Fruit fly (Drosophila melanogaster) whole organism, embryonic: ENCODE measurements around the gene CG32036.

Source experiments
- B-H1 ChIP-seq: fragments of 200-800 bp; sonication (Bioruptor generic); IDR thresholded peaks from 3 replicates; pipeline ENCODE4 v1.3.6; 2022; ENCODE audit warnings: missing biosample characterization, missing genetic modification characterization
- Bdp1 ChIP-seq: fragments of 200-800 bp; sonication (Bioruptor generic); optimal IDR thresholded peaks from 3 replicates; lab custom pipeline; 2016; ENCODE audit warnings: missing biosample characterization, missing genetic modification characterization
- CG10267 ChIP-seq: fragments of 200-800 bp; sonication (Bioruptor generic); optimal IDR thresholded peaks from 2 replicates; lab custom pipeline; 2018; ENCODE audit warnings: missing biosample characterization, mild to moderate bottlenecking, missing genetic modification characterization, moderate library complexity
- CG10959 ChIP-seq: fragments of 200-800 bp; sonication (Bioruptor generic); IDR thresholded peaks from 2 replicates; pipeline ENCODE4 v1.3.6; 2022; ENCODE audit warnings: missing biosample characterization, missing genetic modification characterization
- CG11723 ChIP-seq: fragments of 200-800 bp; sonication (Bioruptor generic); optimal IDR thresholded peaks from 2 replicates; lab custom pipeline; 2017; ENCODE audit warnings: missing biosample characterization, mild to moderate bottlenecking, missing genetic modification characterization
- CG12219 ChIP-seq: fragments of 200-800 bp; sonication (Bioruptor generic); optimal IDR thresholded peaks from 3 replicates; lab custom pipeline; 2018; ENCODE audit warnings: missing biosample characterization, mild to moderate bottlenecking, missing genetic modification characterization
- CG12391 ChIP-seq: fragments of 200-800 bp; sonication (Bioruptor generic); optimal IDR thresholded peaks from 3 replicates; lab custom pipeline; 2018; ENCODE audit warnings: missing biosample characterization, mild to moderate bottlenecking, missing genetic modification characterization, moderate library complexity
- CG12769 ChIP-seq: fragments of 200-800 bp; sonication (Bioruptor generic); optimal IDR thresholded peaks from 2 replicates; lab custom pipeline; 2019; ENCODE audit warnings: missing biosample characterization, mild to moderate bottlenecking, missing genetic modification characterization, moderate library complexity
- CG13296 ChIP-seq: fragments of 200-800 bp; sonication (Bioruptor generic); optimal IDR thresholded peaks from 3 replicates; lab custom pipeline; 2018; ENCODE audit warnings: missing biosample characterization, mild to moderate bottlenecking, missing genetic modification characterization
- CG14014 ChIP-seq: fragments of 200-800 bp; sonication (Bioruptor generic); IDR thresholded peaks from 2 replicates; pipeline ENCODE4 v1.3.6; 2022; ENCODE audit warnings: missing biosample characterization, missing genetic modification characterization
- CG14710 ChIP-seq: fragments of 200-800 bp; sonication (Bioruptor generic); optimal IDR thresholded peaks from 3 replicates; lab custom pipeline; 2019; ENCODE audit warnings: missing biosample characterization, mild to moderate bottlenecking, missing genetic modification characterization, moderate library complexity
- CG1603 ChIP-seq: fragments of 200-800 bp; sonication (Bioruptor generic); optimal IDR thresholded peaks from 2 replicates; lab custom pipeline; 2019; ENCODE audit warnings: missing biosample characterization, mild to moderate bottlenecking, missing genetic modification characterization, moderate library complexity
- CG17186 ChIP-seq: fragments of 200-800 bp; sonication (Bioruptor generic); optimal IDR thresholded peaks from 3 replicates; lab custom pipeline; 2017; ENCODE audit warnings: missing biosample characterization, missing genetic modification reagents, missing genetic modification characterization
- CG17328 ChIP-seq: fragments of 200-800 bp; sonication (Bioruptor generic); IDR thresholded peaks from 2 replicates; pipeline ENCODE4 v1.3.6; 2022; ENCODE audit warnings: missing biosample characterization, missing genetic modification characterization
- CG17359 ChIP-seq: fragments of 200-800 bp; sonication (Bioruptor generic); optimal IDR thresholded peaks from 3 replicates; lab custom pipeline; 2018; ENCODE audit warnings: missing biosample characterization, mild to moderate bottlenecking, missing genetic modification characterization, moderate library complexity
- CG17385 ChIP-seq: fragments of 200-800 bp; sonication (Bioruptor generic); optimal IDR thresholded peaks from 3 replicates; lab custom pipeline; 2018; ENCODE audit warnings: missing biosample characterization, mild to moderate bottlenecking, missing genetic modification characterization
- CG1832 ChIP-seq: fragments of 200-800 bp; sonication (Bioruptor generic); optimal IDR thresholded peaks from 2 replicates; lab custom pipeline; 2017; ENCODE audit warnings: missing biosample characterization, mild to moderate bottlenecking, missing genetic modification characterization, inconsistent platforms
- CG3281 ChIP-seq: fragments of 200-800 bp; sonication (Bioruptor generic); optimal IDR thresholded peaks from 3 replicates; lab custom pipeline; 2017; ENCODE audit warnings: missing biosample characterization, mild to moderate bottlenecking, missing genetic modification characterization
- CG6683 ChIP-seq: fragments of 200-800 bp; sonication (Bioruptor generic); optimal IDR thresholded peaks from 2 replicates; lab custom pipeline; 2017; ENCODE audit warnings: missing biosample characterization, mild to moderate bottlenecking, missing genetic modification characterization, missing genetic modification reagents
- CG6813 ChIP-seq: fragments of 200-800 bp; sonication (Bioruptor generic); optimal IDR thresholded peaks from 2 replicates; lab custom pipeline; 2017; ENCODE audit warnings: missing biosample characterization, missing genetic modification characterization, mild to moderate bottlenecking, moderate library complexity, missing genetic modification reagents
- CG7786 ChIP-seq: fragments of 200-800 bp; sonication (Bioruptor generic); optimal IDR thresholded peaks from 2 replicates; lab custom pipeline; 2016; ENCODE audit warnings: missing biosample characterization, missing genetic modification characterization
- CG9932 ChIP-seq: fragments of 200-800 bp; sonication (Bioruptor generic); IDR thresholded peaks from 2 replicates; pipeline ENCODE4 v1.3.6; 2022; ENCODE audit warnings: missing biosample characterization, missing genetic modification characterization
- Gug ChIP-seq: fragments of 200-800 bp; sonication (Bioruptor generic); IDR thresholded peaks from 4 replicates; pipeline ENCODE4 v1.3.6; 2022; ENCODE audit warnings: missing biosample characterization, missing genetic modification characterization
- H2.0 ChIP-seq: fragments of 200-800 bp; sonication (Bioruptor generic); IDR thresholded peaks from 2 replicates; pipeline ENCODE4 v1.3.6; 2022; ENCODE audit warnings: missing biosample characterization, missing genetic modification characterization
- HLH54F ChIP-seq: fragments of 200-800 bp; sonication (Bioruptor generic); optimal IDR thresholded peaks from 3 replicates; lab custom pipeline; 2016; ENCODE audit warnings: missing biosample characterization, missing genetic modification characterization
- Hand ChIP-seq: fragments of 200-800 bp; sonication (Bioruptor generic); optimal IDR thresholded peaks from 2 replicates; lab custom pipeline; 2017; ENCODE audit warnings: mild to moderate bottlenecking, missing biosample characterization, missing genetic modification reagents, missing genetic modification characterization
- Hr51 ChIP-seq, 2 experiments: fragments of 200-800 bp; sonication (Bioruptor generic); optimal IDR thresholded peaks; 2 replicates in 1 of 2; 3 replicates in 1 of 2; lab custom pipeline; 2016 to 2018; ENCODE audit warnings: missing biosample characterization in 2 of 2, missing genetic modification characterization in 2 of 2, mild to moderate bottlenecking in 1 of 2, moderate library complexity in 1 of 2
- NC2α ChIP-seq: fragments of 200-800 bp; sonication (Bioruptor generic); optimal IDR thresholded peaks from 2 replicates; lab custom pipeline; 2016; ENCODE audit warnings: missing biosample characterization, missing genetic modification characterization
- Nf-YA ChIP-seq: fragments of 200-800 bp; sonication (Bioruptor generic); IDR thresholded peaks from 2 replicates; pipeline ENCODE4 v1.3.6; 2022; ENCODE audit warnings: missing biosample characterization, missing genetic modification characterization
- Opbp ChIP-seq: fragments of 200-800 bp; sonication (Bioruptor generic); IDR thresholded peaks from 3 replicates; pipeline ENCODE4 v1.3.6; 2022; ENCODE audit warnings: missing biosample characterization, missing genetic modification characterization; ENCODE audit not compliant: partially characterized antibody
- cas ChIP-seq: fragments of 200-800 bp; sonication (Bioruptor generic); IDR thresholded peaks from 2 replicates; pipeline ENCODE4 v1.3.6; 2022; ENCODE audit warnings: missing biosample characterization, missing genetic modification characterization
- cato ChIP-seq: fragments of 200-800 bp; sonication (Bioruptor generic); optimal IDR thresholded peaks from 2 replicates; lab custom pipeline; 2016; ENCODE audit warnings: missing biosample characterization, missing genetic modification characterization, borderline replicate concordance
- chinmo ChIP-seq: fragments of 200-800 bp; sonication (Bioruptor generic); IDR thresholded peaks from 4 replicates; pipeline ENCODE4 v1.3.6; 2022; ENCODE audit warnings: missing biosample characterization, missing genetic modification characterization; ENCODE audit not compliant: partially characterized antibody
- croc ChIP-seq: fragments of 200-800 bp; sonication (Bioruptor generic); conservative IDR thresholded peaks from 3 replicates; pipeline ENCODE4 v1.3.6; 2022; ENCODE audit warnings: missing biosample characterization, missing genetic modification characterization
- dm ChIP-seq: fragments of 200-800 bp; sonication (Bioruptor generic); optimal IDR thresholded peaks from 3 replicates; lab custom pipeline; 2016; ENCODE audit warnings: missing biosample characterization, missing genetic modification characterization
- dysf ChIP-seq: fragments of 200-800 bp; sonication (Bioruptor generic); IDR thresholded peaks from 3 replicates; pipeline ENCODE4 v1.3.6; 2022; ENCODE audit warnings: missing biosample characterization, missing genetic modification characterization
- fd96Cb ChIP-seq: fragments of 200-800 bp; sonication (Bioruptor generic); optimal IDR thresholded peaks from 2 replicates; lab custom pipeline; 2018; ENCODE audit warnings: missing biosample characterization, mild to moderate bottlenecking, missing genetic modification characterization, moderate library complexity
- gsb-n ChIP-seq: fragments of 200-800 bp; sonication (Bioruptor generic); optimal IDR thresholded peaks from 3 replicates; lab custom pipeline; 2018; ENCODE audit warnings: missing biosample characterization, mild to moderate bottlenecking, missing genetic modification characterization
- hb ChIP-seq: fragments of 200-800 bp; sonication (Bioruptor generic); IDR thresholded peaks from 3 replicates; pipeline ENCODE4 v1.3.6; 2022; ENCODE audit warnings: missing biosample characterization, missing genetic modification characterization; ENCODE audit not compliant: partially characterized antibody
- kah ChIP-seq: fragments of 200-800 bp; sonication (Bioruptor generic); optimal IDR thresholded peaks from 2 replicates; lab custom pipeline; 2018; ENCODE audit warnings: missing biosample characterization, mild to moderate bottlenecking, missing genetic modification characterization
- maf-S ChIP-seq: fragments of 200-800 bp; sonication (Bioruptor generic); optimal IDR thresholded peaks from 2 replicates; lab custom pipeline; 2016; ENCODE audit warnings: missing biosample characterization, missing genetic modification characterization
- nom ChIP-seq: fragments of 200-800 bp; sonication (Bioruptor generic); optimal IDR thresholded peaks from 2 replicates; lab custom pipeline; 2017; ENCODE audit warnings: missing biosample characterization, missing genetic modification characterization, mild to moderate bottlenecking, moderate library complexity, missing genetic modification reagents
- phol ChIP-seq: fragments of 200-800 bp; sonication (Bioruptor generic); optimal IDR thresholded peaks from 3 replicates; lab custom pipeline; 2018; ENCODE audit warnings: missing biosample characterization, mild to moderate bottlenecking, missing genetic modification characterization, moderate library complexity
- sd ChIP-seq: fragments of 200-800 bp; sonication (Bioruptor generic); optimal IDR thresholded peaks from 3 replicates; lab custom pipeline; 2018; ENCODE audit warnings: missing biosample characterization, mild to moderate bottlenecking, missing genetic modification characterization, moderate library complexity
- sim ChIP-seq: fragments of 200-800 bp; sonication (Bioruptor generic); IDR thresholded peaks from 2 replicates; pipeline ENCODE4 v1.3.6; 2022; ENCODE audit warnings: missing biosample characterization, missing genetic modification characterization
- ssp ChIP-seq: fragments of 200-800 bp; sonication (Bioruptor generic); IDR thresholded peaks from 2 replicates; pipeline ENCODE4 v1.3.6; 2022; ENCODE audit warnings: missing biosample characterization, missing genetic modification characterization
- tx ChIP-seq: fragments of 200-800 bp; sonication (Bioruptor generic); optimal IDR thresholded peaks from 2 replicates; lab custom pipeline; 2016; ENCODE audit warnings: missing biosample characterization, missing genetic modification characterization
- z ChIP-seq: fragments of 200-800 bp; sonication (Bioruptor generic); IDR thresholded peaks from 3 replicates; pipeline ENCODE4 v1.3.6; 2022; ENCODE audit warnings: missing biosample characterization, missing genetic modification characterization
- zf30C ChIP-seq: fragments of 200-800 bp; sonication (Bioruptor generic); optimal IDR thresholded peaks from 3 replicates; lab custom pipeline; 2018; ENCODE audit warnings: missing biosample characterization, mild to moderate bottlenecking, missing genetic modification characterization

The CG32036 gene

dm6 chr3L:9503552-9504317 is 14.7 kb upstream of the CG32036 start (continued):
- TF ChIP-seq CG10959 (GFP tag; lab: Robert Waterston, UW): no peak
- no peak for TF ChIP-seq tx (GFP tag; lab: Kevin White, UChicago)
- no peak for TF ChIP-seq H2.0 (GFP tag; lab: Robert Waterston, UW)
- no peak for TF ChIP-seq CG17186
- TF ChIP-seq Nf-YA: no peak
- TF ChIP-seq HLH54F: no peak
- TF ChIP-seq CG3281 (GFP tag; lab: Kevin White, UChicago): peak; percentile 19
- TF ChIP-seq Opbp (GFP tag; lab: Robert Waterston, UW): no peak
- TF ChIP-seq CG6813: no peak
- no peak for TF ChIP-seq CG12769 (tag; lab: Kevin White, UChicago)
- TF ChIP-seq chinmo (GFP tag; lab: Robert Waterston, UW): no peak
- peak; percentile 15 for TF ChIP-seq phol
- no peak for TF ChIP-seq CG12219 (GFP tag; lab: Kevin White, UChicago)
- no peak for TF ChIP-seq B-H1 (GFP tag; lab: Robert Waterston, UW)
- TF ChIP-seq CG6683 (GFP tag; lab: Kevin White, UChicago): no peak
- TF ChIP-seq ssp: no peak
- TF ChIP-seq CG1832: no peak
- no peak for TF ChIP-seq NC2α
- TF ChIP-seq gsb-n: no peak
- no peak for TF ChIP-seq dysf (GFP tag; lab: Robert Waterston, UW)
- peak; percentile 20 for TF ChIP-seq zf30C
- TF ChIP-seq CG17328 (GFP tag; lab: Robert Waterston, UW): no peak
- no peak for TF ChIP-seq sim (GFP tag; lab: Robert Waterston, UW)
- no peak for TF ChIP-seq CG17359 (tag; lab: Kevin White, UChicago)
- no peak for TF ChIP-seq CG9932 (GFP tag; lab: Robert Waterston, UW)
- TF ChIP-seq kah (GFP tag; lab: Kevin White, UChicago): peak; percentile 46
- 0 out of 2 replicates have a peak, but pooled peaks have one; percentile 16 for TF ChIP-seq CG14014 (GFP tag; lab: Robert Waterston, UW)
- no peak for TF ChIP-seq maf-S (GFP tag; lab: Kevin White, UChicago)
- TF ChIP-seq CG11723: no peak
- TF ChIP-seq CG7786 (GFP tag; lab: Kevin White, UChicago): no peak
- no peak for TF ChIP-seq Gug (GFP tag; lab: Robert Waterston, UW)
- no peak for TF ChIP-seq cato (GFP tag; lab: Kevin White, UChicago)
- TF ChIP-seq CG14710 (tag; lab: Kevin White, UChicago): no peak
- TF ChIP-seq Hand: no peak
- no peak for TF ChIP-seq CG1603 (tag; lab: Kevin White, UChicago)
- TF ChIP-seq CG13296: no peak
- TF ChIP-seq cas: no peak
- no peak for TF ChIP-seq CG12391 (tag; lab: Kevin White, UChicago)
- TF ChIP-seq nom (GFP tag; lab: Kevin White, UChicago): no peak
- TF ChIP-seq Hr51 (GFP tag; optimal IDR thresholded peaks at IDR 0.05; lab: Kevin White, UChicago): no peak
- no peak for TF ChIP-seq sd (tag; lab: Kevin White, UChicago)
- no peak for TF ChIP-seq hb (GFP tag; lab: Robert Waterston, UW)
- no peak for TF ChIP-seq CG17385 (GFP tag; lab: Kevin White, UChicago)
- no peak for TF ChIP-seq CG10267 (tag; lab: Kevin White, UChicago)
- TF ChIP-seq z (GFP tag; lab: Robert Waterston, UW): no peak
- TF ChIP-seq fd96Cb: peak; percentile 1
- no peak for TF ChIP-seq dm (GFP tag; lab: Kevin White, UChicago)
- TF ChIP-seq croc (GFP tag; lab: Robert Waterston, UW): no peak
- no peak for TF ChIP-seq Bdp1 (GFP tag; lab: Kevin White, UChicago)
